Fruit fly (Drosophila melanogaster) whole organism, prepupa: ENCODE results near the gene CG18754.

Source experiments
- CG1621 ChIP-seq: fragments of 200-800 bp; sonication (Bioruptor generic); optimal IDR thresholded peaks from 3 replicates; lab custom pipeline; 2018; ENCODE audit warnings: missing biosample characterization, mild to moderate bottlenecking, missing genetic modification characterization
- CG31627 ChIP-seq: fragments of 200-800 bp; sonication (Bioruptor generic); optimal IDR thresholded peaks from 3 replicates; lab custom pipeline; 2016; ENCODE audit warnings: missing biosample characterization, missing genetic modification characterization
- CG6808 ChIP-seq: fragments of 200-800 bp; sonication (Bioruptor generic); optimal IDR thresholded peaks from 3 replicates; lab custom pipeline; 2017; ENCODE audit warnings: missing biosample characterization, missing genetic modification characterization, mild to moderate bottlenecking, moderate library complexity, missing genetic modification reagents
- CG7368 ChIP-seq: fragments of 200-800 bp; sonication (Bioruptor generic); optimal IDR thresholded peaks from 3 replicates; lab custom pipeline; 2016; ENCODE audit warnings: missing biosample characterization, missing genetic modification characterization
- CG8119 ChIP-seq: fragments of 200-800 bp; sonication (Bioruptor generic); IDR thresholded peaks from 3 replicates; pipeline ENCODE4 v1.3.6; 2022; ENCODE audit warnings: missing biosample characterization, missing genetic modification characterization
- Hr38 ChIP-seq: sonication (Bioruptor generic); optimal IDR thresholded peaks from 2 replicates; lab custom pipeline; 2016; ENCODE audit warnings: missing biosample characterization, missing genetic modification characterization
- salr ChIP-seq, 2 experiments: fragments of 200-800 bp; sonication (Bioruptor generic); optimal IDR thresholded peaks; 3 replicates each; lab custom pipeline; 2016 to 2018; ENCODE audit warnings: missing biosample characterization in 2 of 2, missing genetic modification characterization in 2 of 2, mild to moderate bottlenecking in 1 of 2
- ss ChIP-seq, 2 experiments: fragments of 200-800 bp; sonication (Bioruptor generic); optimal IDR thresholded peaks; 2 replicates in 1 of 2; 3 replicates in 1 of 2; lab custom pipeline; 2017 to 2018; ENCODE audit warnings: mild to moderate bottlenecking in 2 of 2, missing biosample characterization in 2 of 2, missing genetic modification characterization in 2 of 2, moderate library complexity in 1 of 2

DNA sequence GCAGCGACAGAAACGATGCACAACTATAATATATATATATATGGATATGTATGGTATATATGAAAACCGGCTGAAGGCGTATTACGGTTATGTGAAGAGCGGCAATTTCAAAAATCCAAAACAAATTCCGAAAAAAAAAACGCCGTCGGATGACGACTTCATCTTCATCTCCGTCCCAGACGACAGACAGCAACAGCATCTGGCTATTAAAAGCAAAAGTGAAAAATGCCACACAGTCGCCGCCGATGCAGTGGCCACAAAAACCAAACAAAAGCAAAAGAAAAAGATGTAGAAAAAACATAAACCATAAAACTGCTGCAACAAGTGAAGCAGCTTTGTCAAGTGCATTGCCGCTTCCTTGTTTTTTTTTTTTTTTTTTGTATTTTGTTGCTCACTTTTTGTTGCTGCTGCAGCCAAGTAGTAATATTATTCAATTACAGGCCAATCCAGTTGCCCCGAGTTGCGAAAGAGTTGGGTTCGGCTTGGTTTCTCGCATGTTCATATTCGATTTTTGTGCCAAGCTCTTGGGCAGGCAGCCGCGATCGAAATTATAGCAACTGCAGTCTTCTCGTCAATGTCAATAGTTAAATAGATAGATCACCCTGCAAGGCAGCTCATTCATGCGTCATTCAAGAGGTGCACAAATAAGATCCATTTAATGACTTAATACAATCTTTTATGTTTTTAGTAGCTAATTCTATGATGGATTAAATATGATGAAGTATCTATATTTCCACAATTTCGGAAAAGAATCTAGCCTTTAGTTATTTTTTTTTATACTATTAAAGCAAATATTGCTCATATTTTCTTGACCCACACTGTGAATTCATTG, 50.9 kb downstream of the CG18754 start:
- TF ChIP-seq Hr38 (GFP tag; lab: Kevin White, UChicago) (no peak), salr (GFP tag; optimal IDR thresholded peaks at IDR 0.05; lab: Kevin White, UChicago) (peak in 1 of 2 experiments; percentile 38), CG8119 (GFP tag; lab: Robert Waterston, UW) (peak; percentile 72), CG6808 (GFP tag; lab: Kevin White, UChicago) (peak; percentile 14), CG1621 (tag; lab: Kevin White, UChicago) (no peak), ss (GFP tag; optimal IDR thresholded peaks at IDR 0.05; lab: Kevin White, UChicago) (peak; percentile 15 to 44), CG31627 (GFP tag; lab: Kevin White, UChicago) (no peak), CG7368 (no peak)
